Worm (Caenorhabditis elegans): ENCODE measurements around the gene F01D5.8.

ce11 chrII:14008359-14008758, 2.1 kb upstream of the F01D5.8 start, which contains the start of gene F01D5.7:
- no peak for TF ChIP-seq nhr-90 (tag; optimal IDR thresholded peaks at IDR 0.05; ENCODE audit: poor library complexity)
- no peak for TF ChIP-seq unc-62 (GFP tag; optimal IDR thresholded peaks at IDR 0.05)
- TF ChIP-seq ztf-11 (tag; optimal IDR thresholded peaks at IDR 0.05): no peak
